Fruit fly (Drosophila melanogaster): ENCODE data around the gene Det.

- TF ChIP-seq Bdp1 (GFP tag; optimal IDR thresholded peaks at IDR 0.05) (no peak), CG10979 (tag; optimal IDR thresholded peaks at IDR 0.05) (no peak), psq (GFP tag; optimal IDR thresholded peaks at IDR 0.05) (no peak), exex (tag; optimal IDR thresholded peaks at IDR 0.05) (no peak), NC2α (GFP tag; optimal IDR thresholded peaks at IDR 0.05) (no peak), chif (GFP tag; optimal IDR thresholded peaks at IDR 0.05) (no peak), h (optimal IDR thresholded peaks at IDR 0.05) (no peak), CG11085 (GFP tag; IDR thresholded peaks at IDR 0.05) (no peak), toy (GFP tag; IDR thresholded peaks at IDR 0.05) (no peak)
These were observed 7.2 kb upstream of the Det start, which contains the start of gene TwdlW for dm6 chr3R:17142304-17142703.

All from whole organism, embryonic.